Worm (Caenorhabditis elegans) whole organism, L4 larva: Measurements from ENCODE around the gene spcs-3.

ENCODE experiments used
- ZK546.5 ChIP-seq, 2 experiments: sonication (generic microtip); optimal IDR thresholded peaks; 2 replicates each; lab custom pipeline; 2017; ENCODE audit warnings: missing biosample characterization in 2 of 2, missing genetic modification characterization in 2 of 2
- aly-2 ChIP-seq: sonication (generic microtip); optimal IDR thresholded peaks from 2 replicates; lab custom pipeline; 2018; ENCODE audit warnings: missing biosample characterization, missing genetic modification characterization
- daf-16 ChIP-seq, 3 experiments: sonication (generic microtip); optimal IDR thresholded peaks; 2 replicates each; lab custom pipeline; 2016 to 2017; ENCODE audit warnings: missing genetic modification characterization in 3 of 3, missing genetic modification reagents in 3 of 3, mild to moderate bottlenecking in 2 of 3, missing compliant biosample characterization in 2 of 3, missing biosample characterization in 1 of 3, moderate library complexity in 1 of 3
- mdl-1 ChIP-seq, 2 experiments: fragments of 150-350 bp in 1 of 2; sonication (generic microtip) in 1 of 2; optimal IDR thresholded peaks; 2 replicates each; lab custom pipeline; 2014 to 2017; ENCODE audit warnings: missing biosample characterization in 2 of 2, missing genetic modification characterization in 2 of 2

DNA sequence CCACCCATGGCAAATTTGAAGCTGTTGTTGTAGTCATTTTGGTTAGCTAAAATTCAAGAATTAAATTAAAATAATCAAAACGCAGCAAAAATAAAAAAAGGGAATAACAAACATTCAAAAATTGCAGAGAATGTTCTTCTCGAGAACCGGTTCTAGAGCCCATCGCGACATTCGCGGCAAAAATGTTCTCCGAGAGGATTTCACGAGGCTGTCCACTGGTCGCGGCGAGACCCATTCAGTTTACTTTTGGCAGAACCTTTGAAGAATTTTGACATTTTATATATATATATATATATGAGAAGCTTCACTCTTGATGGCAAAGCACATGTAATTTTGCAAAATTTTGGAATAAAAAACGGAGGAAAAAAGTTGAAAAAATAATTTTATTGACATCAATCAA lies 15.3 kb upstream of the spcs-3 start, which contains the start of gene F44B9.8:
- TF ChIP-seq ZK546.5 (tag; optimal IDR thresholded peaks at IDR 0.05; lab: Kevin White, UChicago): no peak
- TF ChIP-seq daf-16 (GFP tag; optimal IDR thresholded peaks at IDR 0.05; lab: Kevin White, UChicago): no peak
- no peak for TF ChIP-seq daf-16 (tag; optimal IDR thresholded peaks at IDR 0.05; lab: Kevin White, UChicago)
- no peak for TF ChIP-seq aly-2 (tag; lab: Kevin White, UChicago)
- TF ChIP-seq mdl-1 (tag; optimal IDR thresholded peaks at IDR 0.05; lab: Kevin White, UChicago): no peak
